Worm (Caenorhabditis elegans) whole organism, early embryonic: ENCODE data around the gene srh-138.

ENCODE experiments used
- B0310.2 ChIP-seq: sonication (generic microtip); optimal IDR thresholded peaks from 2 replicates; lab custom pipeline; 2016; ENCODE audit warnings: mild to moderate bottlenecking, missing genetic modification characterization, missing compliant biosample characterization
- aly-1 ChIP-seq: sonication (generic microtip); optimal IDR thresholded peaks from 2 replicates; lab custom pipeline; 2016; ENCODE audit warnings: missing genetic modification characterization, missing compliant biosample characterization
- ama-1 ChIP-seq: fragments of 150-350 bp; optimal IDR thresholded peaks from 2 replicates; lab custom pipeline; 2014
- ceh-36 ChIP-seq: sonication (generic microtip); optimal IDR thresholded peaks from 2 replicates; lab custom pipeline; 2016; ENCODE audit warnings: missing genetic modification characterization, inconsistent platforms, missing compliant biosample characterization
- ets-7 ChIP-seq: sonication (generic microtip); optimal IDR thresholded peaks from 2 replicates; lab custom pipeline; 2016; ENCODE audit warnings: missing genotype, missing genetic modification characterization, missing compliant biosample characterization
- flt-1 ChIP-seq: fragments of 200-800 bp; sonication (Bioruptor generic); IDR thresholded peaks from 2 replicates; pipeline ENCODE4 v1.3.6; 2022; ENCODE audit warnings: missing genetic modification characterization, missing compliant biosample characterization
- hmbx-1 ChIP-seq: sonication (generic microtip); optimal IDR thresholded peaks from 2 replicates; lab custom pipeline; 2016; ENCODE audit warnings: mild to moderate bottlenecking, missing genetic modification characterization, missing compliant biosample characterization
- hmg-4 ChIP-seq: fragments of 200-800 bp; sonication (Bioruptor generic); optimal IDR thresholded peaks from 2 replicates; lab custom pipeline; 2018; ENCODE audit warnings: mild to moderate bottlenecking, missing genetic modification characterization, missing compliant biosample characterization
- hnd-1 ChIP-seq: sonication (generic microtip); optimal IDR thresholded peaks from 2 replicates; lab custom pipeline; 2016; ENCODE audit warnings: missing genetic modification characterization, missing compliant biosample characterization
- pes-1 ChIP-seq: fragments of 200-800 bp; sonication (Bioruptor generic); IDR thresholded peaks from 2 replicates; pipeline ENCODE4 v1.3.6; 2022; ENCODE audit warnings: missing genetic modification reagents, missing genetic modification characterization, missing compliant biosample characterization
- sea-1 ChIP-seq: fragments of 200-800 bp; sonication (Bioruptor generic); conservative IDR thresholded peaks from 2 replicates; pipeline ENCODE4 v1.3.6; 2022; ENCODE audit warnings: missing genetic modification characterization, missing compliant biosample characterization
- tbx-11 ChIP-seq: fragments of 200-800 bp; sonication (Bioruptor generic); IDR thresholded peaks from 2 replicates; pipeline ENCODE4 v1.3.6; 2022; ENCODE audit warnings: missing genetic modification characterization, missing compliant biosample characterization
- tbx-37 ChIP-seq: fragments of 200-800 bp; sonication (Bioruptor generic); conservative IDR thresholded peaks from 2 replicates; pipeline ENCODE4 v1.3.6; 2022; ENCODE audit warnings: missing genetic modification reagents, missing genetic modification characterization, missing compliant biosample characterization
- tra-4 ChIP-seq: sonication (generic microtip); optimal IDR thresholded peaks from 2 replicates; lab custom pipeline; 2017; ENCODE audit warnings: missing genetic modification characterization, missing compliant biosample characterization

- TF ChIP-seq ama-1 (no peak), hmg-4 (GFP tag; lab: Kevin White, UChicago) (no peak), B0310.2 (no peak), tbx-11 (GFP tag; lab: Robert Waterston, UW) (no peak), tra-4 (tag; lab: Kevin White, UChicago) (no peak), pes-1 (GFP tag; lab: Robert Waterston, UW) (no peak), ceh-36 (tag; lab: Kevin White, UChicago) (no peak), hnd-1 (no peak), ets-7 (no peak), hmbx-1 (no peak), aly-1 (tag; lab: Kevin White, UChicago) (no peak), sea-1 (GFP tag; lab: Robert Waterston, UW) (no peak), tbx-37 (no peak), flt-1 (GFP tag; lab: Robert Waterston, UW) (no peak)
Measured at ce11 chrV:16471995-16472563, 1.3 kb upstream of the srh-138 start, which contains the start of gene srw-35.
